Fruit fly (Drosophila melanogaster) whole organism, adult: Measurements from ENCODE around the gene Appl.
"Not testable (repeated sequence)": the region's sequence is repeated elsewhere in the genome, so short reads cannot be mapped to it uniquely, and the experiment has no call there.

Experiments
- Clk ChIP-seq: fragments of 200-800 bp; sonication (Bioruptor generic); optimal IDR thresholded peaks from 2 replicates; lab custom pipeline; 2017; ENCODE audit warnings: missing biosample characterization, missing genetic modification characterization
- Mnt ChIP-seq: fragments of 200-800 bp; sonication (Bioruptor generic); optimal IDR thresholded peaks from 2 replicates; lab custom pipeline; 2016; ENCODE audit warnings: missing biosample characterization, mild to moderate bottlenecking, missing genetic modification characterization
- tj ChIP-seq: fragments of 200-800 bp; sonication (Bioruptor generic); optimal IDR thresholded peaks from 3 replicates; lab custom pipeline; 2017; ENCODE audit warnings: missing biosample characterization, mild to moderate bottlenecking, missing genetic modification characterization, moderate library complexity
- toe ChIP-seq: fragments of 200-800 bp; sonication (Bioruptor generic); optimal IDR thresholded peaks from 2 replicates; lab custom pipeline; 2016; ENCODE audit warnings: missing biosample characterization, missing genetic modification characterization

- not testable (repeated sequence) for TF ChIP-seq Clk (GFP tag; lab: Kevin White, UChicago); tj (GFP tag; lab: Kevin White, UChicago); toe; Mnt
Measured at dm6 chrX:481642-482041, 48.7 kb upstream of the Appl start, which contains the start of gene CG3176.
